Worm (Caenorhabditis elegans) whole organism, L4 larva: ENCODE measurements around the gene F35A5.2.

ENCODE experiments used
- D1046.2 ChIP-seq: fragments of 200-800 bp; sonication (Bioruptor generic); IDR thresholded peaks from 2 replicates; pipeline ENCODE4 v1.3.6; 2022; ENCODE audit warnings: missing genetic modification characterization, missing compliant biosample characterization
- T20F7.1 ChIP-seq: fragments of 200-800 bp; sonication (Bioruptor generic); optimal IDR thresholded peaks from 2 replicates; lab custom pipeline; 2018; ENCODE audit warnings: mild to moderate bottlenecking, missing genetic modification characterization, missing compliant biosample characterization
- Y5F2A.4 ChIP-seq: fragments of 200-800 bp; sonication (Bioruptor generic); optimal IDR thresholded peaks from 2 replicates; lab custom pipeline; 2018; ENCODE audit warnings: mild to moderate bottlenecking, missing genetic modification characterization, missing compliant biosample characterization
- Y75B8A.6 ChIP-seq: fragments of 200-800 bp; sonication (Bioruptor generic); IDR thresholded peaks from 2 replicates; pipeline ENCODE4 v1.3.6; 2022; ENCODE audit warnings: missing genetic modification reagents, missing genetic modification characterization, missing compliant biosample characterization
- aha-1 ChIP-seq: fragments of 150-350 bp; peaks from one replicate; lab custom pipeline; 2014; ENCODE audit warnings: missing biosample characterization, missing genetic modification characterization
- arid-1 ChIP-seq: fragments of 200-800 bp; sonication (Bioruptor generic); conservative IDR thresholded peaks from 2 replicates; pipeline ENCODE4 v1.3.6; 2022; ENCODE audit warnings: missing genetic modification reagents, missing genetic modification characterization, missing compliant biosample characterization
- attf-4 ChIP-seq: sonication (generic microtip); optimal IDR thresholded peaks from 3 replicates; lab custom pipeline; 2017; ENCODE audit warnings: missing biosample characterization, missing genetic modification characterization
- ceh-82 ChIP-seq: sonication (generic microtip); optimal IDR thresholded peaks from 2 replicates; lab custom pipeline; 2017; ENCODE audit warnings: missing biosample characterization, missing genetic modification characterization
- cey-2 ChIP-seq: sonication (generic microtip); optimal IDR thresholded peaks from 3 replicates; lab custom pipeline; 2017; ENCODE audit warnings: missing genetic modification characterization, mild to moderate bottlenecking, missing compliant biosample characterization, antibody characterized with exemption, borderline replicate concordance; ENCODE audit not compliant: insufficient read depth
- daf-16 ChIP-seq, 3 experiments: sonication (generic microtip); optimal IDR thresholded peaks; 2 replicates each; lab custom pipeline; 2016 to 2017; ENCODE audit warnings: missing genetic modification characterization in 3 of 3, missing genetic modification reagents in 3 of 3, mild to moderate bottlenecking in 2 of 3, missing compliant biosample characterization in 2 of 3, missing biosample characterization in 1 of 3, moderate library complexity in 1 of 3
- dmd-6 ChIP-seq: fragments of 200-800 bp; sonication (Bioruptor generic); IDR thresholded peaks from 2 replicates; pipeline ENCODE4 v1.3.6; 2022; ENCODE audit warnings: missing genetic modification reagents, missing genetic modification characterization, missing compliant biosample characterization
- dmd-9 ChIP-seq: fragments of 200-800 bp; sonication (Bioruptor generic); IDR thresholded peaks from 2 replicates; pipeline ENCODE4 v1.3.6; 2022; ENCODE audit warnings: missing genetic modification reagents, missing genetic modification characterization, missing compliant biosample characterization
- duxl-1 ChIP-seq: sonication (generic microtip); optimal IDR thresholded peaks from 2 replicates; lab custom pipeline; 2016; ENCODE audit warnings: mild to moderate bottlenecking, missing genetic modification characterization, moderate library complexity, missing compliant biosample characterization; ENCODE audit not compliant: poor library complexity
- dve-1 ChIP-seq: sonication (generic microtip); optimal IDR thresholded peaks from 2 replicates; lab custom pipeline; 2017; ENCODE audit warnings: antibody characterized with exemption, mild to moderate bottlenecking, missing genetic modification characterization, missing compliant biosample characterization; ENCODE audit not compliant: insufficient read depth
- egl-27 ChIP-seq: sonication (generic microtip); optimal IDR thresholded peaks from 3 replicates; lab custom pipeline; 2017; ENCODE audit warnings: missing biosample characterization, missing genetic modification reagents, missing genetic modification characterization
- egl-43 ChIP-seq: fragments of 200-800 bp; sonication (Bioruptor generic); IDR thresholded peaks from 2 replicates; pipeline ENCODE4 v1.3.6; 2022; ENCODE audit warnings: missing genetic modification reagents, missing genetic modification characterization, missing compliant biosample characterization
- gei-8 ChIP-seq: fragments of 200-800 bp; sonication (Bioruptor generic); optimal IDR thresholded peaks from 2 replicates; lab custom pipeline; 2018; ENCODE audit warnings: mild to moderate bottlenecking, missing genetic modification characterization, missing compliant biosample characterization
- hlh-11 ChIP-seq: fragments of 200-800 bp; sonication (Bioruptor generic); optimal IDR thresholded peaks from 2 replicates; lab custom pipeline; 2018; ENCODE audit warnings: mild to moderate bottlenecking, missing genetic modification characterization, missing compliant biosample characterization
- hlh-30 ChIP-seq: sonication (generic microtip); optimal IDR thresholded peaks from 2 replicates; lab custom pipeline; 2017; ENCODE audit warnings: antibody characterized with exemption, mild to moderate bottlenecking, missing genetic modification characterization, missing compliant biosample characterization; ENCODE audit not compliant: insufficient read depth
- hmg-1.1 ChIP-seq: fragments of 200-800 bp; sonication (Bioruptor generic); IDR thresholded peaks from 2 replicates; pipeline ENCODE4 v1.3.6; 2022; ENCODE audit warnings: missing genetic modification reagents, missing genetic modification characterization, missing compliant biosample characterization
- lin-1 ChIP-seq: fragments of 200-800 bp; sonication (Bioruptor generic); IDR thresholded peaks from 2 replicates; pipeline ENCODE4 v1.3.6; 2022; ENCODE audit warnings: missing genetic modification reagents, missing genetic modification characterization, missing compliant biosample characterization
- lin-13 ChIP-seq: fragments of 150-350 bp; optimal IDR thresholded peaks from 2 replicates; lab custom pipeline; 2014; ENCODE audit warnings: missing biosample characterization, missing genetic modification reagents, missing genetic modification characterization
- lin-38 ChIP-seq: fragments of 200-800 bp; sonication (Bioruptor generic); IDR thresholded peaks from 2 replicates; pipeline ENCODE4 v1.3.6; 2022; ENCODE audit warnings: missing genetic modification reagents, missing genetic modification characterization, missing compliant biosample characterization
- lin-39 ChIP-seq: fragments of 150-350 bp; optimal IDR thresholded peaks from 2 replicates; lab custom pipeline; 2014; ENCODE audit warnings: missing biosample characterization, missing genetic modification reagents, missing genetic modification characterization
- madf-5 ChIP-seq, 2 experiments: fragments of 200-800 bp; sonication (Bioruptor generic); IDR thresholded peaks; 2 replicates each; pipeline ENCODE4 v1.3.6; 2022; ENCODE audit warnings: missing compliant biosample characterization in 2 of 2, missing genetic modification characterization in 2 of 2
- mdl-1 ChIP-seq, 2 experiments: fragments of 150-350 bp in 1 of 2; sonication (generic microtip) in 1 of 2; optimal IDR thresholded peaks; 2 replicates each; lab custom pipeline; 2014 to 2017; ENCODE audit warnings: missing biosample characterization in 2 of 2, missing genetic modification characterization in 2 of 2
- mes-2 ChIP-seq: sonication (generic microtip); optimal IDR thresholded peaks from 2 replicates; lab custom pipeline; 2016; ENCODE audit warnings: missing genotype, mild to moderate bottlenecking, missing genetic modification characterization, missing compliant biosample characterization; ENCODE audit not compliant: poor library complexity, severe bottlenecking
- mxl-2 ChIP-seq: fragments of 200-800 bp; sonication (Bioruptor generic); conservative IDR thresholded peaks from 2 replicates; pipeline ENCODE4 v1.3.6; 2022; ENCODE audit warnings: missing genetic modification reagents, missing genetic modification characterization, missing compliant biosample characterization
- nhr-10 ChIP-seq: fragments of 150-350 bp; optimal IDR thresholded peaks from 2 replicates; lab custom pipeline; 2014; ENCODE audit warnings: missing biosample characterization, missing genetic modification characterization
- nhr-102 ChIP-seq: sonication (generic microtip); optimal IDR thresholded peaks from 2 replicates; lab custom pipeline; 2016; ENCODE audit warnings: mild to moderate bottlenecking, missing genetic modification characterization, moderate library complexity, missing compliant biosample characterization
- nhr-111 ChIP-seq: fragments of 200-800 bp; sonication (Bioruptor generic); optimal IDR thresholded peaks from 2 replicates; lab custom pipeline; 2018; ENCODE audit warnings: mild to moderate bottlenecking, missing genetic modification characterization, missing compliant biosample characterization
- nhr-25 ChIP-seq: sonication (generic microtip); optimal IDR thresholded peaks from 2 replicates; lab custom pipeline; 2017; ENCODE audit warnings: missing genetic modification characterization, mild to moderate bottlenecking, missing compliant biosample characterization, antibody characterized with exemption, moderate library complexity, borderline replicate concordance; ENCODE audit not compliant: insufficient read depth
- nhr-28 ChIP-seq: fragments of 150-350 bp; optimal IDR thresholded peaks from 2 replicates; lab custom pipeline; 2014; ENCODE audit warnings: missing biosample characterization, missing genetic modification characterization
- nhr-41 ChIP-seq: fragments of 200-800 bp; sonication (Bioruptor generic); IDR thresholded peaks from 2 replicates; pipeline ENCODE4 v1.3.6; 2022; ENCODE audit warnings: missing genetic modification reagents, missing genetic modification characterization, missing compliant biosample characterization
- nhr-48 ChIP-seq: sonication (generic microtip); optimal IDR thresholded peaks from 2 replicates; lab custom pipeline; 2016; ENCODE audit warnings: mild to moderate bottlenecking, missing genetic modification characterization, missing compliant biosample characterization
- nhr-77 ChIP-seq: fragments of 150-350 bp; optimal IDR thresholded peaks from 2 replicates; lab custom pipeline; 2014; ENCODE audit warnings: missing biosample characterization, missing genetic modification characterization
- pha-4 ChIP-seq, 2 experiments: fragments of 150-350 bp in 1 of 2; fragments of 200-800 bp in 1 of 2; sonication (Bioruptor generic) in 1 of 2; IDR thresholded peaks in 1 of 2; optimal IDR thresholded peaks in 1 of 2; 2 replicates each; pipeline versions ENCODE4 v1.3.6 to Lab custom; 2014 to 2022; ENCODE audit warnings: missing genetic modification characterization in 2 of 2, missing genetic modification reagents in 2 of 2, missing biosample characterization in 1 of 2, missing compliant biosample characterization in 1 of 2
- php-3 ChIP-seq: fragments of 200-800 bp; sonication (Bioruptor generic); IDR thresholded peaks from 2 replicates; pipeline ENCODE4 v1.3.6; 2022; ENCODE audit warnings: missing genetic modification reagents, missing genetic modification characterization, missing compliant biosample characterization
- rbr-2 ChIP-seq: sonication (generic microtip); optimal IDR thresholded peaks from 2 replicates; lab custom pipeline; 2016; ENCODE audit warnings: missing genotype, missing genetic modification characterization, missing compliant biosample characterization
- skn-1 ChIP-seq: fragments of 150-350 bp; optimal IDR thresholded peaks from 2 replicates; lab custom pipeline; 2014; ENCODE audit warnings: missing biosample characterization, missing genetic modification characterization
- tra-1 ChIP-seq: fragments of 200-800 bp; sonication (Bioruptor generic); IDR thresholded peaks from 2 replicates; pipeline ENCODE4 v1.3.6; 2022; ENCODE audit warnings: missing genetic modification reagents, missing genetic modification characterization, missing compliant biosample characterization
- unc-130 ChIP-seq: sonication (generic microtip); optimal IDR thresholded peaks from 2 replicates; lab custom pipeline; 2016; ENCODE audit warnings: missing genetic modification reagents, missing genetic modification characterization, missing compliant biosample characterization
- unc-39 ChIP-seq: sonication (generic microtip); optimal IDR thresholded peaks from 2 replicates; lab custom pipeline; 2017; ENCODE audit warnings: missing biosample characterization, missing genetic modification characterization
- unc-62 ChIP-seq, 3 experiments: fragments of 150-350 bp in 1 of 3; sonication (generic microtip); optimal IDR thresholded peaks in 2 of 3; peaks in 1 of 3; 1 replicate in 1 of 3; 2 replicates in 2 of 3; lab custom pipeline; 2014 to 2017; ENCODE audit warnings: missing biosample characterization in 3 of 3, missing genetic modification characterization in 3 of 3, missing genetic modification reagents in 3 of 3, missing genotype in 1 of 3
- zip-11 ChIP-seq: fragments of 200-800 bp; sonication (Bioruptor generic); IDR thresholded peaks from 2 replicates; pipeline ENCODE4 v1.3.6; 2022; ENCODE audit warnings: missing genetic modification characterization, missing compliant biosample characterization

F35A5.2 gene

ce11 chrX:3820666-3821065 is 15.7 kb downstream of the F35A5.2 start (continued):
- TF ChIP-seq skn-1 (tag; lab: Kevin White, UChicago) (no peak), tra-1 (GFP tag; lab: Robert Waterston, UW) (no peak), madf-5 (GFP tag; IDR thresholded peaks at IDR 0.05; lab: Robert Waterston, UW) (no peak), php-3 (no peak), attf-4 (tag; lab: Kevin White, UChicago) (no peak), unc-62 (GFP tag; optimal IDR thresholded peaks at IDR 0.05 in 1 of 2; lab: Kevin White, UChicago) (no peak), unc-62 (tag; optimal IDR thresholded peaks at IDR 0.05; lab: Kevin White, UChicago) (no peak), hlh-11 (tag; lab: Kevin White, UChicago) (peak; percentile 66), lin-1 (GFP tag; lab: Robert Waterston, UW) (peak; percentile 33; the same call in 1 of the 2 replicates), pha-4 (GFP tag; IDR thresholded peaks at IDR 0.05; lab: Robert Waterston, UW) (peak; percentile 27; the same call in 1 of the 2 replicates), pha-4 (tag; optimal IDR thresholded peaks at IDR 0.05; lab: Kevin White, UChicago) (no peak), lin-38 (GFP tag; lab: Robert Waterston, UW) (no peak), nhr-77 (tag; lab: Kevin White, UChicago) (no peak), cey-2 (no peak), nhr-25 (no peak), Y5F2A.4 (GFP tag; lab: Kevin White, UChicago) (no peak), gei-8 (GFP tag; lab: Kevin White, UChicago) (no peak), egl-27 (tag; lab: Kevin White, UChicago) (no peak), nhr-41 (no peak), nhr-48 (tag; lab: Kevin White, UChicago) (no peak), lin-13 (GFP tag; lab: Kevin White, UChicago) (no peak), dve-1 (tag; lab: Kevin White, UChicago) (peak; percentile 44), mxl-2 (GFP tag; lab: Robert Waterston, UW) (no peak)

DNA sequence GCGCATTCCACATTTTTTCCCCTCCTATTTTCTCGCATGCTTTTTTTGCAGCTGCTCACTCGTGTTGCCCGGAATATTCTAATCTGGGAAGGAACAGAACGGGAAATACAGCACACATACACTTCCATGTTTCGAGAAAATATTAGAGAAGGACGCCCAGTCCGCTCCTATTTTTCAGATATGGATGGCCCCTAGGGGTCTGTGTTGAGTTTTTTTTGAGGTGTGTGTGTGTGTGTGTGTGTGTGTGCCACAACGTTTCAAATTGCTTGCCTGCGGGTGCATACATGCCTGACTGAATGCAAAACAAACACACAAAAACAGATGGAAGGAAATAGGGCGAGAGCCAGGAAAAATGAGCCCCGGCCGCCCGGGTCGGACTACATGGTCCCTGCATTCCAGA is 16.7 kb downstream of the F35A5.2 start:
- no peak for TF ChIP-seq hmg-1.1 (GFP tag; lab: Robert Waterston, UW)
- TF ChIP-seq Y5F2A.4 (GFP tag; lab: Kevin White, UChicago): peak; percentile 38
- no peak for TF ChIP-seq duxl-1 (tag; lab: Kevin White, UChicago)
- peak in 1 of 2 experiments; percentile 33 for TF ChIP-seq unc-62 (GFP tag; optimal IDR thresholded peaks at IDR 0.05 in 1 of 2; lab: Kevin White, UChicago)
- TF ChIP-seq unc-62 (tag; optimal IDR thresholded peaks at IDR 0.05; lab: Kevin White, UChicago): no peak
- no peak for TF ChIP-seq rbr-2 (tag; lab: Kevin White, UChicago)
- TF ChIP-seq zip-11 (GFP tag; lab: Robert Waterston, UW): no peak
- no peak for TF ChIP-seq madf-5 (GFP tag; IDR thresholded peaks at IDR 0.05; lab: Robert Waterston, UW)
- TF ChIP-seq Y75B8A.6 (GFP tag; lab: Robert Waterston, UW): no peak
- TF ChIP-seq nhr-10: no peak
- no peak for TF ChIP-seq unc-130 (GFP tag; lab: Kevin White, UChicago)
- TF ChIP-seq egl-43 (GFP tag; lab: Robert Waterston, UW): 0 out of 2 replicates have a peak, but pooled peaks have one; percentile 28
- no peak for TF ChIP-seq D1046.2 (GFP tag; lab: Robert Waterston, UW)
- no peak for TF ChIP-seq ceh-82
- peak; percentile 19 for TF ChIP-seq mes-2
- TF ChIP-seq dmd-9 (GFP tag; lab: Robert Waterston, UW): no peak
- TF ChIP-seq aha-1 (tag; lab: Kevin White, UChicago): peak; percentile 93
- no peak for TF ChIP-seq unc-39
- TF ChIP-seq lin-39 (tag; lab: Kevin White, UChicago): no peak

DNA sequence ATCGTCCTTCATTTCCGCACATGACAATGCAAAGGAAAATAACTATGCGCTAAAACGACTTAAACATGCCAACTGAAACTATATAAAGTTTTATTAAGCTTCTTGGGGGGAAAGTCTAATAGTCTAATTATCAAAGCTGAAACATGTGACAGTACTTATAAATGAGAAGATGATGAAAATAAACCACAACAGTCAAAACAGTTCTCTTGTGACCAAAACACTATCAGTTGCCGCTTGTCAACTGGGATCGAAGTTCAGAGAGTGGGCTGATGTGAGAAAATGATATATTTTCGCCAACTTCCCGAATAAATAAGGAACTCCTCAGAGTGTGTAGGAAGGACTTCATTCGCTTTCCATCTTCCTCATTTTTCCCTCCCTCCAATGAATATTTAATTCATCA is 17.1 kb downstream of the F35A5.2 start:
- no peak for TF ChIP-seq arid-1 (GFP tag; lab: Robert Waterston, UW)
- TF ChIP-seq hlh-11 (tag; lab: Kevin White, UChicago): peak; percentile 44
- no peak for TF ChIP-seq nhr-48 (tag; lab: Kevin White, UChicago)
- TF ChIP-seq dmd-6: peak; percentile 50; the same call in 1 of the 2 replicates
- peak; percentile 25 for TF ChIP-seq nhr-102 (tag; lab: Kevin White, UChicago)
- TF ChIP-seq T20F7.1 (GFP tag; lab: Kevin White, UChicago): peak; percentile 24
- TF ChIP-seq mdl-1 (tag; optimal IDR thresholded peaks at IDR 0.05; lab: Kevin White, UChicago): peak in 1 of 2 experiments; percentile 42
- TF ChIP-seq nhr-111 (GFP tag; lab: Kevin White, UChicago): no peak
- no peak for TF ChIP-seq daf-16 (GFP tag; optimal IDR thresholded peaks at IDR 0.05; lab: Kevin White, UChicago)
- peak; percentile 79 for TF ChIP-seq daf-16 (tag; optimal IDR thresholded peaks at IDR 0.05; lab: Kevin White, UChicago)
- peak; percentile 67; the same call in 1 of the 2 replicates for TF ChIP-seq php-3
- TF ChIP-seq nhr-28 (tag; lab: Kevin White, UChicago): peak; percentile 58
- TF ChIP-seq nhr-77 (tag; lab: Kevin White, UChicago): peak; percentile 36
- TF ChIP-seq dve-1 (tag; lab: Kevin White, UChicago): peak; percentile 71
- TF ChIP-seq hlh-30 (tag; lab: Kevin White, UChicago): peak; percentile 52
